Fruit fly (Drosophila melanogaster) whole organism, embryonic: Measurements from ENCODE around the gene Cp190.

Experiments used
- ATbp ChIP-seq: fragments of 200-800 bp; sonication (Bioruptor generic); optimal IDR thresholded peaks from 2 replicates; lab custom pipeline; 2017; ENCODE audit warnings: missing biosample characterization, mild to moderate bottlenecking, missing genetic modification characterization, missing genetic modification reagents
- Bgb ChIP-seq: fragments of 200-800 bp; sonication (Bioruptor generic); IDR thresholded peaks from 2 replicates; pipeline ENCODE4 v1.3.6; 2022; ENCODE audit warnings: missing biosample characterization, missing genetic modification characterization; ENCODE audit not compliant: partially characterized antibody
- CG10274 ChIP-seq: fragments of 200-800 bp; sonication (Bioruptor generic); optimal IDR thresholded peaks from 3 replicates; lab custom pipeline; 2017; ENCODE audit warnings: missing biosample characterization, mild to moderate bottlenecking, missing genetic modification characterization
- CG12071 ChIP-seq: fragments of 200-800 bp; sonication (Bioruptor generic); optimal IDR thresholded peaks from 3 replicates; lab custom pipeline; 2018; ENCODE audit warnings: missing biosample characterization, mild to moderate bottlenecking, missing genetic modification characterization
- CG12391 ChIP-seq: fragments of 200-800 bp; sonication (Bioruptor generic); optimal IDR thresholded peaks from 3 replicates; lab custom pipeline; 2018; ENCODE audit warnings: missing biosample characterization, mild to moderate bottlenecking, missing genetic modification characterization, moderate library complexity
- CG13624 ChIP-seq: fragments of 200-800 bp; sonication (Bioruptor generic); optimal IDR thresholded peaks from 2 replicates; lab custom pipeline; 2016; ENCODE audit warnings: missing biosample characterization, missing genetic modification characterization
- CG14441 ChIP-seq: fragments of 200-800 bp; sonication (Bioruptor generic); IDR thresholded peaks from 2 replicates; pipeline ENCODE4 v1.3.6; 2022; ENCODE audit warnings: missing biosample characterization, missing genetic modification characterization
- CG1529 ChIP-seq: fragments of 200-800 bp; sonication (Bioruptor generic); optimal IDR thresholded peaks from 3 replicates; lab custom pipeline; 2018; ENCODE audit warnings: missing biosample characterization, missing genetic modification characterization
- CG1647 ChIP-seq: fragments of 200-800 bp; sonication (Bioruptor generic); optimal IDR thresholded peaks from 3 replicates; lab custom pipeline; 2016; ENCODE audit warnings: missing biosample characterization, missing genetic modification characterization
- CG16813 ChIP-seq: fragments of 200-800 bp; sonication (Bioruptor generic); IDR thresholded peaks from 3 replicates; pipeline ENCODE4 v1.3.6; 2022; ENCODE audit warnings: missing biosample characterization, missing genetic modification characterization; ENCODE audit not compliant: partially characterized antibody
- CG18764 ChIP-seq: fragments of 200-800 bp; sonication (Bioruptor generic); optimal IDR thresholded peaks from 3 replicates; lab custom pipeline; 2016; ENCODE audit warnings: missing biosample characterization, missing genetic modification characterization
- CG2116 ChIP-seq: fragments of 200-800 bp; sonication (Bioruptor generic); optimal IDR thresholded peaks from 3 replicates; lab custom pipeline; 2018; ENCODE audit warnings: missing biosample characterization, mild to moderate bottlenecking, missing genetic modification characterization
- CG2120 ChIP-seq: fragments of 200-800 bp; sonication (Bioruptor generic); optimal IDR thresholded peaks from 3 replicates; lab custom pipeline; 2016; ENCODE audit warnings: missing biosample characterization, missing genetic modification characterization
- CG2202 ChIP-seq: fragments of 200-800 bp; sonication (Bioruptor generic); optimal IDR thresholded peaks from 2 replicates; lab custom pipeline; 2018; ENCODE audit warnings: missing biosample characterization, mild to moderate bottlenecking, missing genetic modification characterization
- CG32772 ChIP-seq: fragments of 200-800 bp; sonication (Bioruptor generic); IDR thresholded peaks from 2 replicates; pipeline ENCODE4 v1.3.6; 2022; ENCODE audit warnings: missing biosample characterization, missing genetic modification characterization
- CG9727 ChIP-seq: fragments of 200-800 bp; sonication (Bioruptor generic); optimal IDR thresholded peaks from 3 replicates; lab custom pipeline; 2017; ENCODE audit warnings: missing biosample characterization, mild to moderate bottlenecking, missing genetic modification characterization
- CG9797 ChIP-seq: fragments of 200-800 bp; sonication (Bioruptor generic); optimal IDR thresholded peaks from 3 replicates; lab custom pipeline; 2018; ENCODE audit warnings: missing biosample characterization, mild to moderate bottlenecking, missing genetic modification characterization
- Ets65A ChIP-seq: fragments of 200-800 bp; sonication (Bioruptor generic); peaks from one replicate; lab custom pipeline; 2016; ENCODE audit warnings: missing biosample characterization, missing genetic modification characterization
- HmgZ ChIP-seq: fragments of 200-800 bp; sonication (Bioruptor generic); optimal IDR thresholded peaks from 2 replicates; lab custom pipeline; 2018; ENCODE audit warnings: missing biosample characterization, mild to moderate bottlenecking, missing genetic modification characterization
- Hr39 ChIP-seq: fragments of >200 bp; optimal IDR thresholded peaks from 2 replicates; lab custom pipeline; 2017
- Kr ChIP-seq: fragments of 200-800 bp; sonication (Bioruptor generic); optimal IDR thresholded peaks from 2 replicates; lab custom pipeline; 2017; ENCODE audit warnings: missing biosample characterization, mild to moderate bottlenecking, missing genetic modification characterization
- MBD-R2 ChIP-seq: fragments of 200-800 bp; sonication (Bioruptor generic); IDR thresholded peaks from 2 replicates; pipeline ENCODE4 v1.3.6; 2022; ENCODE audit warnings: missing biosample characterization, missing genetic modification characterization
- Meics ChIP-seq: fragments of 200-800 bp; sonication (Bioruptor generic); optimal IDR thresholded peaks from 2 replicates; lab custom pipeline; 2017; ENCODE audit warnings: missing biosample characterization, mild to moderate bottlenecking, missing genetic modification characterization
- Nf-YB ChIP-seq: fragments of 200-800 bp; sonication (Bioruptor generic); optimal IDR thresholded peaks from 3 replicates; lab custom pipeline; 2019; ENCODE audit warnings: missing biosample characterization, mild to moderate bottlenecking, missing genetic modification characterization, moderate library complexity
- Opbp ChIP-seq: fragments of 200-800 bp; sonication (Bioruptor generic); IDR thresholded peaks from 3 replicates; pipeline ENCODE4 v1.3.6; 2022; ENCODE audit warnings: missing biosample characterization, missing genetic modification characterization; ENCODE audit not compliant: partially characterized antibody
- Optix ChIP-seq: fragments of 200-800 bp; sonication (Bioruptor generic); IDR thresholded peaks from 3 replicates; pipeline ENCODE4 v1.3.6; 2022; ENCODE audit warnings: missing biosample characterization, missing genetic modification characterization
- Rfx ChIP-seq: fragments of 200-800 bp; sonication (Bioruptor generic); IDR thresholded peaks from 2 replicates; pipeline ENCODE4 v1.3.6; 2022; ENCODE audit warnings: missing biosample characterization, missing genetic modification characterization
- Spps ChIP-seq: fragments of 200-800 bp; sonication (Bioruptor generic); optimal IDR thresholded peaks from 2 replicates; lab custom pipeline; 2018; ENCODE audit warnings: missing biosample characterization, mild to moderate bottlenecking, missing genetic modification characterization
- Sry-δ ChIP-seq: fragments of 200-800 bp; sonication (Bioruptor generic); optimal IDR thresholded peaks from 2 replicates; lab custom pipeline; 2016; ENCODE audit warnings: missing biosample characterization, missing genetic modification characterization
- Usf ChIP-seq: fragments of 200-800 bp; sonication (Bioruptor generic); optimal IDR thresholded peaks from 2 replicates; lab custom pipeline; 2017; ENCODE audit warnings: missing genotype, missing biosample characterization, missing genetic modification characterization
- Xbp1 ChIP-seq: fragments of 200-800 bp; sonication (Bioruptor generic); optimal IDR thresholded peaks from 3 replicates; lab custom pipeline; 2016; ENCODE audit warnings: missing biosample characterization, mild to moderate bottlenecking, missing genetic modification characterization
- Xrp1 ChIP-seq: fragments of 200-800 bp; sonication (Bioruptor generic); IDR thresholded peaks from 2 replicates; pipeline ENCODE4 v1.3.6; 2022; ENCODE audit warnings: missing biosample characterization, missing genetic modification characterization
- YL-1 ChIP-seq: fragments of 200-800 bp; sonication (Bioruptor generic); optimal IDR thresholded peaks from 3 replicates; lab custom pipeline; 2017; ENCODE audit warnings: missing biosample characterization, mild to moderate bottlenecking, missing genetic modification characterization
- al ChIP-seq: fragments of 200-800 bp; sonication (Bioruptor generic); IDR thresholded peaks from 2 replicates; pipeline ENCODE4 v1.3.6; 2022; ENCODE audit warnings: missing biosample characterization, missing genetic modification characterization
- aop ChIP-seq: fragments of 200-800 bp; sonication (Bioruptor generic); IDR thresholded peaks from 2 replicates; pipeline ENCODE4 v1.3.6; 2022; ENCODE audit warnings: missing biosample characterization, missing genetic modification characterization
- bigmax ChIP-seq: fragments of 200-800 bp; sonication (Bioruptor generic); optimal IDR thresholded peaks from 2 replicates; lab custom pipeline; 2018; ENCODE audit warnings: missing biosample characterization, mild to moderate bottlenecking, missing genetic modification characterization
- bsh ChIP-seq, 2 experiments: fragments of 200-800 bp; sonication (Bioruptor generic); optimal IDR thresholded peaks; 2 replicates each; lab custom pipeline; 2017 to 2018; ENCODE audit warnings: mild to moderate bottlenecking in 2 of 2, missing biosample characterization in 2 of 2, missing genetic modification characterization in 2 of 2, moderate library complexity in 1 of 2
- btn ChIP-seq: fragments of 200-800 bp; sonication (Bioruptor generic); optimal IDR thresholded peaks from 2 replicates; lab custom pipeline; 2016; ENCODE audit warnings: missing biosample characterization, missing genetic modification characterization
- cato ChIP-seq: fragments of 200-800 bp; sonication (Bioruptor generic); optimal IDR thresholded peaks from 2 replicates; lab custom pipeline; 2016; ENCODE audit warnings: missing biosample characterization, missing genetic modification characterization, borderline replicate concordance
- crc ChIP-seq: fragments of 200-800 bp; sonication (Bioruptor generic); optimal IDR thresholded peaks from 2 replicates; lab custom pipeline; 2016; ENCODE audit warnings: missing biosample characterization, missing genetic modification characterization
- en ChIP-seq: fragments of 200-800 bp; sonication (Bioruptor generic); optimal IDR thresholded peaks from 2 replicates; lab custom pipeline; 2016; ENCODE audit warnings: missing biosample characterization, missing genetic modification characterization
- gt ChIP-seq: fragments of 200-800 bp; sonication (Bioruptor generic); IDR thresholded peaks from 2 replicates; pipeline ENCODE4 v1.3.6; 2022; ENCODE audit warnings: missing biosample characterization, missing genetic modification characterization
- h ChIP-seq: fragments of >200 bp; optimal IDR thresholded peaks from 2 replicates; lab custom pipeline; 2017
- nmo ChIP-seq: fragments of 200-800 bp; sonication (Bioruptor generic); optimal IDR thresholded peaks from 2 replicates; lab custom pipeline; 2018; ENCODE audit warnings: missing biosample characterization, mild to moderate bottlenecking, missing genetic modification characterization, moderate library complexity
- odd ChIP-seq: fragments of 200-800 bp; sonication (Bioruptor generic); optimal IDR thresholded peaks from 2 replicates; lab custom pipeline; 2017; ENCODE audit warnings: missing biosample characterization, mild to moderate bottlenecking, missing genetic modification characterization
- pho ChIP-seq: fragments of 200-800 bp; sonication (Bioruptor generic); optimal IDR thresholded peaks from 2 replicates; lab custom pipeline; 2016; ENCODE audit warnings: missing biosample characterization, missing genetic modification characterization
- sd ChIP-seq: fragments of 200-800 bp; sonication (Bioruptor generic); optimal IDR thresholded peaks from 3 replicates; lab custom pipeline; 2018; ENCODE audit warnings: missing biosample characterization, mild to moderate bottlenecking, missing genetic modification characterization, moderate library complexity
- sens ChIP-seq: fragments of 200-800 bp; sonication (Bioruptor generic); peaks from one replicate; lab custom pipeline; 2016; ENCODE audit warnings: missing biosample characterization, missing genetic modification characterization
- sna ChIP-seq: fragments of 200-800 bp; sonication (Bioruptor generic); IDR thresholded peaks from 2 replicates; pipeline ENCODE4 v1.3.6; 2022; ENCODE audit warnings: missing biosample characterization, missing genetic modification characterization; ENCODE audit not compliant: partially characterized antibody
- unc-4 ChIP-seq: fragments of 200-800 bp; sonication (Bioruptor generic); IDR thresholded peaks from 2 replicates; pipeline ENCODE4 v1.3.6; 2022; ENCODE audit warnings: missing biosample characterization, missing genetic modification characterization; ENCODE audit not compliant: partially characterized antibody
- z ChIP-seq: fragments of 200-800 bp; sonication (Bioruptor generic); IDR thresholded peaks from 3 replicates; pipeline ENCODE4 v1.3.6; 2022; ENCODE audit warnings: missing biosample characterization, missing genetic modification characterization

Cp190 gene

DNA sequence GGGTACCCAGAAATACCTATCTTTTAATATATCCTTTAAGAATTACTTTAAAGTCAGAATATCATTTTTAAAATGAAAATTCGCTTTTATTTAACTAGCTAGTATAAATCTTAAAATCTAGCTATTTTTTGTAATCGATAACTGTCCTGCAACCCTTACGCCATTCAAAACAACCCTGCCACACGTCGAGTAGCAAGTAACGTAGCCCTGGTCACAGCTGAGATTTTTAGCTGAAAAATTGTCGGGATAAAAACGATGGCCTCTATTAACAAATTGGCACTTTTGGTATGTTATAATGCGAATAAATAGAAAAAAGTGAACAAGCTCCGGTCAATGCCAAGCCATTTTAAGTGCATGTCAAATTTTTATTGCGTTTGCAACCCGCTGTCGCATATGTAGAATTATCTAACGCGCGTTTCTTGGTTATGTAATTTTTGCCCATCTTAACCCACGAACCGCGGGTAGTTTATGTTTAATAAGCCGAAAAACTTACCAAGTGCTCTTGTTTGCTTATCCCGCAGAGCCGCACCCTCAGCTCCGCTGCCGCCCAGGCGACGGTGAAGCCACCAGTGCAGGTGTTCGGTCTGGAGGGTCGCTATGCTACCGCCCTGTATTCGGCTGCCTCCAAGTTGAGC is 9.5 kb downstream of the Cp190 start, which contains the start of gene ATPsynO (continued):
- TF ChIP-seq MBD-R2 (GFP tag; lab: Robert Waterston, UW): peak; percentile 89
- no peak for TF ChIP-seq CG1529
- no peak for TF ChIP-seq Hr39 (lab: Kevin White, UChicago)
- peak; percentile 11 for TF ChIP-seq pho (GFP tag; lab: Kevin White, UChicago)
- TF ChIP-seq Nf-YB: peak; percentile 5
- TF ChIP-seq CG18764 (GFP tag; lab: Kevin White, UChicago): no peak
- no peak for TF ChIP-seq odd
- peak; percentile 98 for TF ChIP-seq sens (GFP tag; lab: Kevin White, UChicago)
- peak; percentile 35 for TF ChIP-seq Xbp1 (GFP tag; lab: Kevin White, UChicago)
- TF ChIP-seq btn (GFP tag; lab: Kevin White, UChicago): no peak
- TF ChIP-seq CG9797 (GFP tag; lab: Kevin White, UChicago): peak; percentile 12
- TF ChIP-seq CG2116 (GFP tag; lab: Kevin White, UChicago): peak; percentile 98
- TF ChIP-seq CG2202: peak; percentile 14
- peak; percentile 60 for TF ChIP-seq Ets65A (GFP tag; lab: Kevin White, UChicago)
- no peak for TF ChIP-seq Usf (GFP tag; lab: Kevin White, UChicago)
- peak; percentile 97 for TF ChIP-seq YL-1 (GFP tag; lab: Kevin White, UChicago)
- TF ChIP-seq Meics (GFP tag; lab: Kevin White, UChicago): no peak
- TF ChIP-seq Rfx (GFP tag; lab: Robert Waterston, UW): peak; percentile 38
- TF ChIP-seq aop: no peak
- TF ChIP-seq ATbp (GFP tag; lab: Kevin White, UChicago): no peak
- no peak for TF ChIP-seq bsh (GFP tag; optimal IDR thresholded peaks at IDR 0.05; lab: Kevin White, UChicago)
- TF ChIP-seq CG2120 (GFP tag; lab: Kevin White, UChicago): peak; percentile 58
- TF ChIP-seq Optix: no peak
- no peak for TF ChIP-seq CG1647 (GFP tag; lab: Kevin White, UChicago)
- no peak for TF ChIP-seq CG10274 (GFP tag; lab: Kevin White, UChicago)
- peak; percentile 20; the same call in 1 of the 2 replicates for TF ChIP-seq unc-4 (GFP tag; lab: Robert Waterston, UW)
- TF ChIP-seq Opbp (GFP tag; lab: Robert Waterston, UW): peak; percentile 6; the same call in 1 of the 3 replicates
- TF ChIP-seq CG16813 (GFP tag; lab: Robert Waterston, UW): 0 out of 3 replicates have a peak, but pooled peaks have one; percentile 42
- no peak for TF ChIP-seq h (lab: Kevin White, UChicago)
- TF ChIP-seq CG14441 (GFP tag; lab: Robert Waterston, UW): no peak
- TF ChIP-seq al (GFP tag; lab: Robert Waterston, UW): no peak
- peak; percentile 28 for TF ChIP-seq CG13624 (GFP tag; lab: Kevin White, UChicago)
- 0 out of 2 replicates have a peak, but pooled peaks have one; percentile 14 for TF ChIP-seq Xrp1 (GFP tag; lab: Robert Waterston, UW)
- TF ChIP-seq CG32772: no peak
- TF ChIP-seq crc: no peak
- TF ChIP-seq nmo (GFP tag; lab: Kevin White, UChicago): peak; percentile 63
- TF ChIP-seq Kr (GFP tag; lab: Kevin White, UChicago): no peak
- no peak for TF ChIP-seq Bgb (GFP tag; lab: Robert Waterston, UW)
- peak; percentile 62 for TF ChIP-seq CG12391 (tag; lab: Kevin White, UChicago)
- no peak for TF ChIP-seq Spps (tag; lab: Kevin White, UChicago)
- TF ChIP-seq CG9727 (GFP tag; lab: Kevin White, UChicago): no peak
- no peak for TF ChIP-seq cato (GFP tag; lab: Kevin White, UChicago)
- no peak for TF ChIP-seq sna (GFP tag; lab: Robert Waterston, UW)
- TF ChIP-seq HmgZ (tag; lab: Kevin White, UChicago): peak; percentile 76
- TF ChIP-seq z (GFP tag; lab: Robert Waterston, UW): no peak
- TF ChIP-seq Sry-δ (GFP tag; lab: Kevin White, UChicago): peak; percentile 64
- TF ChIP-seq CG12071 (GFP tag; lab: Kevin White, UChicago): no peak
- TF ChIP-seq sd (tag; lab: Kevin White, UChicago): no peak
- peak; percentile 86 for TF ChIP-seq bigmax (GFP tag; lab: Kevin White, UChicago)
- no peak for TF ChIP-seq gt (GFP tag; lab: Robert Waterston, UW)
- TF ChIP-seq en (GFP tag; lab: Kevin White, UChicago): no peak
